Fruit fly (Drosophila melanogaster) whole organism, embryonic: Measurements from ENCODE around the gene CG17625.

ENCODE experiments used
- CG10366 ChIP-seq: fragments of 200-800 bp; sonication (Bioruptor generic); IDR thresholded peaks from 2 replicates; pipeline ENCODE4 v1.3.6; 2022; ENCODE audit warnings: missing biosample characterization, missing genetic modification characterization
- CG10959 ChIP-seq: fragments of 200-800 bp; sonication (Bioruptor generic); IDR thresholded peaks from 2 replicates; pipeline ENCODE4 v1.3.6; 2022; ENCODE audit warnings: missing biosample characterization, missing genetic modification characterization
- CG10979 ChIP-seq: fragments of 200-800 bp; sonication (Bioruptor generic); optimal IDR thresholded peaks from 2 replicates; lab custom pipeline; 2018; ENCODE audit warnings: missing biosample characterization, mild to moderate bottlenecking, missing genetic modification characterization, moderate library complexity
- CG11695 ChIP-seq: fragments of 200-800 bp; sonication (Bioruptor generic); IDR thresholded peaks from 3 replicates; pipeline ENCODE4 v1.3.6; 2022; ENCODE audit warnings: missing biosample characterization, missing genetic modification characterization
- CG12071 ChIP-seq: fragments of 200-800 bp; sonication (Bioruptor generic); optimal IDR thresholded peaks from 3 replicates; lab custom pipeline; 2018; ENCODE audit warnings: missing biosample characterization, mild to moderate bottlenecking, missing genetic modification characterization
- CG13894 ChIP-seq: fragments of 200-800 bp; sonication (Bioruptor generic); optimal IDR thresholded peaks from 3 replicates; lab custom pipeline; 2018; ENCODE audit warnings: missing biosample characterization, mild to moderate bottlenecking, missing genetic modification characterization, moderate library complexity
- CG2116 ChIP-seq: fragments of 200-800 bp; sonication (Bioruptor generic); optimal IDR thresholded peaks from 3 replicates; lab custom pipeline; 2018; ENCODE audit warnings: missing biosample characterization, mild to moderate bottlenecking, missing genetic modification characterization
- CG2199 ChIP-seq: fragments of 200-800 bp; sonication (Bioruptor generic); IDR thresholded peaks from 3 replicates; pipeline ENCODE4 v1.3.6; 2022; ENCODE audit warnings: missing biosample characterization, missing genetic modification characterization
- CG5180 ChIP-seq: fragments of 200-800 bp; sonication (Bioruptor generic); optimal IDR thresholded peaks from 3 replicates; lab custom pipeline; 2017; ENCODE audit warnings: missing biosample characterization, missing genetic modification characterization, mild to moderate bottlenecking, moderate library complexity, missing genetic modification reagents
- CG6175 ChIP-seq: fragments of 200-800 bp; sonication (Bioruptor generic); IDR thresholded peaks from 3 replicates; pipeline ENCODE4 v1.3.6; 2022; ENCODE audit warnings: missing biosample characterization, missing genetic modification characterization
- CG7357 ChIP-seq: fragments of 200-800 bp; sonication (Bioruptor generic); IDR thresholded peaks from 3 replicates; pipeline ENCODE4 v1.3.6; 2022; ENCODE audit warnings: missing biosample characterization, missing genetic modification characterization
- CG7987 ChIP-seq: fragments of 200-800 bp; sonication (Bioruptor generic); optimal IDR thresholded peaks from 2 replicates; lab custom pipeline; 2018; ENCODE audit warnings: missing biosample characterization, mild to moderate bottlenecking, missing genetic modification characterization, moderate library complexity
- CG8281 ChIP-seq: fragments of 200-800 bp; sonication (Bioruptor generic); optimal IDR thresholded peaks from 2 replicates; lab custom pipeline; 2018; ENCODE audit warnings: missing biosample characterization, mild to moderate bottlenecking, missing genetic modification characterization, moderate library complexity
- CG8478 ChIP-seq: fragments of >200 bp; optimal IDR thresholded peaks from 2 replicates; lab custom pipeline; 2018
- CHES-1-like ChIP-seq: fragments of 200-800 bp; sonication (Bioruptor generic); optimal IDR thresholded peaks from 2 replicates; lab custom pipeline; 2016; ENCODE audit warnings: missing biosample characterization, missing genetic modification characterization
- D19A ChIP-seq: fragments of 200-800 bp; optimal IDR thresholded peaks from 3 replicates; lab custom pipeline; 2019; ENCODE audit warnings: missing biosample characterization, mild to moderate bottlenecking, missing genetic modification characterization, moderate library complexity
- Dfd ChIP-seq, 2 experiments: fragments of >200 bp; optimal IDR thresholded peaks; 2 replicates each; lab custom pipeline; 2017; ENCODE audit warnings: missing biosample characterization in 2 of 2, missing genetic modification characterization in 2 of 2
- Dref ChIP-seq: fragments of 200-800 bp; sonication (Bioruptor generic); IDR thresholded peaks from 2 replicates; pipeline ENCODE4 v1.3.6; 2022; ENCODE audit warnings: missing biosample characterization, missing genetic modification characterization
- ERR ChIP-seq: fragments of 200-800 bp; sonication (Bioruptor generic); optimal IDR thresholded peaks from 2 replicates; lab custom pipeline; 2016; ENCODE audit warnings: missing biosample characterization, missing genetic modification characterization
- Ets65A ChIP-seq: fragments of 200-800 bp; sonication (Bioruptor generic); peaks from one replicate; lab custom pipeline; 2016; ENCODE audit warnings: missing biosample characterization, missing genetic modification characterization
- Hey ChIP-seq: fragments of 200-800 bp; sonication (Bioruptor generic); optimal IDR thresholded peaks from 3 replicates; lab custom pipeline; 2018; ENCODE audit warnings: missing biosample characterization, mild to moderate bottlenecking, missing genetic modification characterization
- Med ChIP-seq: fragments of 200-800 bp; sonication (Bioruptor generic); peaks from one replicate; lab custom pipeline; 2016; ENCODE audit warnings: missing biosample characterization, missing genetic modification characterization, mild to moderate bottlenecking, inconsistent platforms, moderate library complexity
- Mrtf ChIP-seq: fragments of 200-800 bp; sonication (Bioruptor generic); IDR thresholded peaks from 3 replicates; pipeline ENCODE4 v1.3.6; 2022; ENCODE audit warnings: missing biosample characterization, missing genetic modification characterization
- NfI ChIP-seq: fragments of 200-800 bp; sonication (Bioruptor generic); optimal IDR thresholded peaks from 3 replicates; lab custom pipeline; 2018; ENCODE audit warnings: missing biosample characterization, mild to moderate bottlenecking, missing genetic modification characterization, moderate library complexity
- Stat92E ChIP-seq, 3 experiments: fragments of >200 bp in 2 of 3; fragments of 200-800 bp in 1 of 3; sonication (Bioruptor generic) in 1 of 3; optimal IDR thresholded peaks; 2 replicates each; lab custom pipeline; 2017 to 2019; ENCODE audit warnings: missing biosample characterization in 3 of 3, missing genetic modification characterization in 3 of 3, mild to moderate bottlenecking in 1 of 3, moderate library complexity in 1 of 3
- abd-A ChIP-seq: fragments of 200-800 bp; sonication (Bioruptor generic); optimal IDR thresholded peaks from 3 replicates; lab custom pipeline; 2019; ENCODE audit warnings: missing biosample characterization, mild to moderate bottlenecking, missing genetic modification characterization, moderate library complexity
- ac ChIP-seq: fragments of 200-800 bp; sonication (Bioruptor generic); optimal IDR thresholded peaks from 3 replicates; lab custom pipeline; 2017; ENCODE audit warnings: missing biosample characterization, mild to moderate bottlenecking, missing genetic modification characterization
- bigmax ChIP-seq: fragments of 200-800 bp; sonication (Bioruptor generic); optimal IDR thresholded peaks from 2 replicates; lab custom pipeline; 2018; ENCODE audit warnings: missing biosample characterization, mild to moderate bottlenecking, missing genetic modification characterization
- cad ChIP-seq: fragments of >200 bp; optimal IDR thresholded peaks from 2 replicates; lab custom pipeline; 2017; ENCODE audit warnings: missing biosample characterization, missing genetic modification characterization
- chif ChIP-seq, 2 experiments: fragments of 200-800 bp; sonication (Bioruptor generic); optimal IDR thresholded peaks; 3 replicates each; lab custom pipeline; 2016; ENCODE audit warnings: missing biosample characterization in 2 of 2, missing genetic modification characterization in 2 of 2
- disco-r ChIP-seq: fragments of 200-800 bp; sonication (Bioruptor generic); optimal IDR thresholded peaks from 2 replicates; lab custom pipeline; 2016; ENCODE audit warnings: missing biosample characterization, missing genetic modification characterization
- dmrt99B ChIP-seq: fragments of 200-800 bp; sonication (Bioruptor generic); optimal IDR thresholded peaks from 2 replicates; lab custom pipeline; 2018; ENCODE audit warnings: missing biosample characterization, mild to moderate bottlenecking, missing genetic modification characterization, moderate library complexity
- gsb-n ChIP-seq: fragments of 200-800 bp; sonication (Bioruptor generic); optimal IDR thresholded peaks from 3 replicates; lab custom pipeline; 2018; ENCODE audit warnings: missing biosample characterization, mild to moderate bottlenecking, missing genetic modification characterization
- hth ChIP-seq: fragments of >200 bp; optimal IDR thresholded peaks from 2 replicates; lab custom pipeline; 2017; ENCODE audit warnings: inconsistent platforms
- insv ChIP-seq, 2 experiments: fragments of 200-800 bp; sonication (Bioruptor generic); optimal IDR thresholded peaks; 3 replicates each; lab custom pipeline; 2016 to 2018; ENCODE audit warnings: missing biosample characterization in 2 of 2, missing genetic modification characterization in 2 of 2
- kni ChIP-seq: fragments of 200-800 bp; sonication (Bioruptor generic); optimal IDR thresholded peaks from 3 replicates; lab custom pipeline; 2017; ENCODE audit warnings: mild to moderate bottlenecking, missing biosample characterization, missing genetic modification reagents, missing genetic modification characterization
- lbe ChIP-seq: fragments of 200-800 bp; sonication (Bioruptor generic); optimal IDR thresholded peaks from 2 replicates; lab custom pipeline; 2016; ENCODE audit warnings: missing biosample characterization, mild to moderate bottlenecking, missing genetic modification characterization
- lov ChIP-seq, 2 experiments: fragments of 200-800 bp in 1 of 2; fragments of >200 bp in 1 of 2; sonication (Bioruptor generic) in 1 of 2; IDR thresholded peaks in 1 of 2; optimal IDR thresholded peaks in 1 of 2; 2 replicates in 1 of 2; 3 replicates in 1 of 2; pipeline versions ENCODE4 v1.3.6 to Lab custom; 2017 to 2022; ENCODE audit warnings: missing biosample characterization in 1 of 2, missing genetic modification characterization in 1 of 2
- nerfin-1 ChIP-seq: fragments of 200-800 bp; sonication (Bioruptor generic); optimal IDR thresholded peaks from 3 replicates; lab custom pipeline; 2019; ENCODE audit warnings: missing biosample characterization, mild to moderate bottlenecking, missing genetic modification characterization, moderate library complexity
- oc ChIP-seq: fragments of 200-800 bp; sonication (Bioruptor generic); optimal IDR thresholded peaks from 2 replicates; lab custom pipeline; 2018; ENCODE audit warnings: missing biosample characterization, mild to moderate bottlenecking, missing genetic modification characterization, moderate library complexity
- pita ChIP-seq: fragments of 200-800 bp; sonication (Bioruptor generic); optimal IDR thresholded peaks from 2 replicates; lab custom pipeline; 2017; ENCODE audit warnings: missing biosample characterization, mild to moderate bottlenecking, missing genetic modification characterization
- prd ChIP-seq, 3 experiments: fragments of >200 bp in 2 of 3; fragments of 200-800 bp in 1 of 3; sonication (Bioruptor generic) in 1 of 3; optimal IDR thresholded peaks in 2 of 3; IDR thresholded peaks in 1 of 3; 2 replicates in 2 of 3; 3 replicates in 1 of 3; pipeline versions ENCODE4 v1.3.6 to Lab custom; 2017 to 2022; ENCODE audit warnings: missing biosample characterization in 1 of 3, missing genetic modification characterization in 1 of 3
- pros ChIP-seq: fragments of 200-800 bp; sonication (Bioruptor generic); optimal IDR thresholded peaks from 3 replicates; lab custom pipeline; 2019; ENCODE audit warnings: missing biosample characterization, mild to moderate bottlenecking, missing genetic modification characterization, moderate library complexity
- pum ChIP-seq: fragments of 200-800 bp; sonication (Bioruptor generic); optimal IDR thresholded peaks from 2 replicates; lab custom pipeline; 2016; ENCODE audit warnings: missing biosample characterization, missing genetic modification characterization
- row ChIP-seq: fragments of 200-800 bp; sonication (Bioruptor generic); IDR thresholded peaks from 3 replicates; pipeline ENCODE4 v1.3.6; 2022; ENCODE audit warnings: missing biosample characterization, missing genetic modification characterization
- sd ChIP-seq: fragments of 200-800 bp; sonication (Bioruptor generic); optimal IDR thresholded peaks from 3 replicates; lab custom pipeline; 2018; ENCODE audit warnings: missing biosample characterization, mild to moderate bottlenecking, missing genetic modification characterization, moderate library complexity
- sens ChIP-seq: fragments of 200-800 bp; sonication (Bioruptor generic); peaks from one replicate; lab custom pipeline; 2016; ENCODE audit warnings: missing biosample characterization, missing genetic modification characterization
- tap ChIP-seq: fragments of 200-800 bp; optimal IDR thresholded peaks from 3 replicates; lab custom pipeline; 2019; ENCODE audit warnings: missing biosample characterization, mild to moderate bottlenecking, missing genetic modification characterization, moderate library complexity
- unc-4 ChIP-seq: fragments of 200-800 bp; sonication (Bioruptor generic); IDR thresholded peaks from 2 replicates; pipeline ENCODE4 v1.3.6; 2022; ENCODE audit warnings: missing biosample characterization, missing genetic modification characterization; ENCODE audit not compliant: partially characterized antibody

CG17625 gene

DNA sequence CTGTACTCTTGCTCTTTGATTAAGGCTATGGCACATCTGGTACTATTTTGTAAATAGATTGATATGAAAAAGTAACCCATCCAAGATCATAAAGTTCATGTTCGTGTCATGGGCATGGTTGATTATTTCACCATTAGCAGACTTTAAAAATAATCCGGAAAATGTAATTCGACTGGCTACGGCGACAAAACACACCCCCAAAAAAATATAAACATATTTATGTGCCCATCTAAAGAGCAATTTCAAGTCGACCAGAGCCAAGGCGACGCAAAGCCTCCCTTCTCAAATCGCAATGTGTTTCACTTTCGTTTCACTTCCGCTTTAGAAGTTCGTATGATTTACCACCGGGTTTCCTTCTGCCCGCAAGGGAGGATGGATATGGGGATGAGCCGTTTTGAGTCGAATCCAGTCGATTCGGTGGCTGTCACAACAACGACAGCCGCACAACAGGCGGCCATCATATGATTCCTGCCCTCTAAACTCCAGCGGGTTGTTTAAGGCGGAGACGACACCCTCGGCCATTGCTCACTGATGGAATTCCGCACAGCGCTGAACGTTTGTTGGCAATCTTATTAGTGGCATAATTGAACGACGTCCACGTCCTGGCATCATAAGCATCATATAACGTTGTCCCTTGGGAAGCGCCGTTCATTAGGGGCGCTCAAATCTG, 32.4 kb downstream of the CG17625 start:
- TF ChIP-seq CG2199 (GFP tag; lab: Robert Waterston, UW), result 0 out of 3 replicates have a peak, but pooled peaks have one; percentile 39
- no peak for TF ChIP-seq pita (GFP tag; lab: Kevin White, UChicago)
- no peak for TF ChIP-seq CG7987
- no peak for TF ChIP-seq Mrtf (GFP tag; lab: Robert Waterston, UW)
- no peak for TF ChIP-seq CG8281 (tag; lab: Kevin White, UChicago)
- TF ChIP-seq NfI (GFP tag; lab: Kevin White, UChicago), result no peak
- TF ChIP-seq row (GFP tag; lab: Robert Waterston, UW), result peak; percentile 41
- TF ChIP-seq CG12071, result no peak
- TF ChIP-seq Ets65A (GFP tag; lab: Kevin White, UChicago), result peak; percentile 35
- no peak for TF ChIP-seq cad (GFP tag; lab: Kevin White, UChicago)
- no peak for TF ChIP-seq disco-r
- no peak for TF ChIP-seq CG8478
- TF ChIP-seq Dfd (GFP tag; optimal IDR thresholded peaks at IDR 0.05; lab: Kevin White, UChicago), result no peak
- peak; percentile 59 for TF ChIP-seq abd-A (tag; lab: Kevin White, UChicago)
- peak; percentile 42 for TF ChIP-seq sens
- peak; percentile 49 for TF ChIP-seq Med
- no peak for TF ChIP-seq CG10366 (GFP tag; lab: Robert Waterston, UW)
- no peak for TF ChIP-seq hth (lab: Kevin White, UChicago)
- TF ChIP-seq sd (tag; lab: Kevin White, UChicago), result peak; percentile 73
- peak; percentile 77 for TF ChIP-seq Hey (tag; lab: Kevin White, UChicago)
- peak; percentile 13 for TF ChIP-seq tap (tag; lab: Kevin White, UChicago)
- no peak for TF ChIP-seq CG2116 (GFP tag; lab: Kevin White, UChicago)
- peak; percentile 94 for TF ChIP-seq D19A (tag; lab: Kevin White, UChicago)
- TF ChIP-seq kni (GFP tag; lab: Kevin White, UChicago), result peak; percentile 18
- peak; percentile 99 for TF ChIP-seq pros
- no peak for TF ChIP-seq chif (GFP tag; optimal IDR thresholded peaks at IDR 0.05; lab: Kevin White, UChicago)
- TF ChIP-seq oc (tag; lab: Kevin White, UChicago), result peak; percentile 42
- no peak for TF ChIP-seq unc-4 (GFP tag; lab: Robert Waterston, UW)
- peak; percentile 79 for TF ChIP-seq gsb-n
- no peak for TF ChIP-seq lbe (GFP tag; lab: Kevin White, UChicago)
- no peak for TF ChIP-seq CG10959
- peak; percentile 98 for TF ChIP-seq nerfin-1 (tag; lab: Kevin White, UChicago)

DNA sequence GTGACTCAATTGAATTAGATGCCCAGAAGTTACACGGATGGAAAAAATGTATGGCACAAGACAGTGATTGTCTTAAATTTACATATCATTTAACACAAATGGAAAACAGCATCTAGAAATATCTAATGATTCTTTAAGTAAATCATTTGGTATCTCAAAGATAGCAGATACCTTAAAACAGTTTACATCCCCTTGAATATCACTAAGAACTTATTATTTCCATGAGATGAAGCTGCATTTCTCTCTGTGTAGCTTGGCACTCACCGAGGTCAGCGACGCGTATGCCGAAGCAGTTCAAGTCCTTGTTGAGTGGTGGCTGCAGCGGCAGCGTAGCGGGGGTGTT, 32.9 kb downstream of the CG17625 start:
- TF ChIP-seq Stat92E (GFP tag; optimal IDR thresholded peaks at IDR 0.05; lab: Kevin White, UChicago), result no peak
- TF ChIP-seq pum, result peak; percentile 21
- no peak for TF ChIP-seq insv (GFP tag; optimal IDR thresholded peaks at IDR 0.05; lab: Kevin White, UChicago)
- TF ChIP-seq prd (optimal IDR thresholded peaks at IDR 0.05; lab: Kevin White, UChicago), result no peak
- 0 out of 3 replicates have a peak, but pooled peaks have one; percentile 23 for TF ChIP-seq prd (GFP tag; IDR thresholded peaks at IDR 0.05; lab: Robert Waterston, UW)
- no peak for TF ChIP-seq bigmax (GFP tag; lab: Kevin White, UChicago)
- no peak for TF ChIP-seq chif (GFP tag; optimal IDR thresholded peaks at IDR 0.05; lab: Kevin White, UChicago)
- TF ChIP-seq CG13894 (tag; lab: Kevin White, UChicago), result no peak
- peak; percentile 14 for TF ChIP-seq CG5180 (GFP tag; lab: Kevin White, UChicago)
- no peak for TF ChIP-seq Dref
- no peak for TF ChIP-seq CHES-1-like (GFP tag; lab: Kevin White, UChicago)
- TF ChIP-seq ERR (GFP tag; lab: Kevin White, UChicago), result no peak
- TF ChIP-seq lov (optimal IDR thresholded peaks at IDR 0.05; lab: Kevin White, UChicago), result no peak
- TF ChIP-seq lov (GFP tag; IDR thresholded peaks at IDR 0.05; lab: Robert Waterston, UW), result no peak
- no peak for TF ChIP-seq CG6175 (GFP tag; lab: Robert Waterston, UW)
- no peak for TF ChIP-seq ac (GFP tag; lab: Kevin White, UChicago)
- no peak for TF ChIP-seq CG7357 (GFP tag; lab: Robert Waterston, UW)
- no peak for TF ChIP-seq CG8281 (tag; lab: Kevin White, UChicago)
- TF ChIP-seq CG11695, result no peak
- peak; percentile 65 for TF ChIP-seq dmrt99B (tag; lab: Kevin White, UChicago)
- TF ChIP-seq CG10979 (tag; lab: Kevin White, UChicago), result peak; percentile 64
